Worm (Caenorhabditis elegans): Measurements from ENCODE around the gene Y37E11AL.9.

DNA sequence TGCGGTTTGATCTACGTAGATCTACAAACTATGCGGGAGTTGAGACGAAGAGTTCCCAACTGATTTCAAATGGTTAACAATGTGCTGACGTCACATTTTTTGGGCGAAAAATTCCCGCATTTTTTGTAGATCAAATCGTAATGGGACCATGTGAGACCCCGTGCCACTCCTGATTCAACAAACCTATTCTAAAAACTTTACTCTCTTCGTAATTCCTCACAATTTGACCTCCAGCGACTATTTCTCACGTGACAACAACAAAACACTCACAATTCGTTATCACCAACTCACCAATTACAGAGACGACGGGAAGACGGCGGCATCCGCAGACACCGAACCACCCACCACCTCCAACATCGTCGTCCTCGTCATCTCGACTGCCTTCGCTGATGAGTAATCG is 43.3 kb upstream of the Y37E11AL.9 start, which contains the start of gene siah-1:
- TF ChIP-seq egl-13 (tag; optimal IDR thresholded peaks at IDR 0.05) = no peak
- TF ChIP-seq ceh-82 (tag; optimal IDR thresholded peaks at IDR 0.05) = no peak
- TF ChIP-seq unc-130 (tag; optimal IDR thresholded peaks at IDR 0.05) = no peak
- no peak for TF ChIP-seq ztf-11 (tag; optimal IDR thresholded peaks at IDR 0.05)
